Worm (Caenorhabditis elegans): ENCODE measurements around the gene T25B9.6.

ce11 chrIV:10766071-10766470 is 8.1 kb downstream of the T25B9.6 start:
- TF ChIP-seq unc-130 (GFP tag; optimal IDR thresholded peaks at IDR 0.05) (peak; percentile 41), unc-62 (GFP tag; optimal IDR thresholded peaks at IDR 0.05) (no peak), F49E8.2 (tag; optimal IDR thresholded peaks at IDR 0.05; ENCODE audit: insufficient read depth) (peak; percentile 35), attf-6 (GFP tag; IDR thresholded peaks at IDR 0.05) (0 out of 2 replicates have a peak, but pooled peaks have one; percentile 30), ama-1 (optimal IDR thresholded peaks at IDR 0.05) (no peak), ama-1 (GFP tag; optimal IDR thresholded peaks at IDR 0.05) (no peak), Y53G8AR.9 (GFP tag; conservative IDR thresholded peaks at IDR 0.05) (no peak), pha-4 (tag; optimal IDR thresholded peaks at IDR 0.05) (no peak), athp-1 (tag; optimal IDR thresholded peaks at IDR 0.05) (no peak), F37B4.10 (GFP tag; IDR thresholded peaks at IDR 0.05) (no peak), repo-1 (tag; optimal IDR thresholded peaks at IDR 0.05) (no peak), B0336.3 (GFP tag; IDR thresholded peaks at IDR 0.05) (no peak), C17E4.6 (GFP tag; IDR thresholded peaks at IDR 0.05) (no peak), F55B11.4 (tag; optimal IDR thresholded peaks at IDR 0.05; ENCODE audit: borderline replicate concordance, insufficient read depth) (no peak), nhr-179 (tag; optimal IDR thresholded peaks at IDR 0.05) (no peak)
